Worm (Caenorhabditis elegans) whole organism, late embryonic: ENCODE data around the gene F53A2.9.

ENCODE experiments used
- C08G9.2 ChIP-seq: sonication (generic microtip); optimal IDR thresholded peaks from 2 replicates; lab custom pipeline; 2016; ENCODE audit warnings: mild to moderate bottlenecking, missing genetic modification characterization, moderate library complexity, missing compliant biosample characterization
- K02D7.2 ChIP-seq: sonication (generic microtip); optimal IDR thresholded peaks from 2 replicates; lab custom pipeline; 2017; ENCODE audit warnings: mild to moderate bottlenecking, missing genetic modification characterization, missing compliant biosample characterization
- T23F11.4 ChIP-seq: fragments of 200-800 bp; sonication (Bioruptor generic); optimal IDR thresholded peaks from 2 replicates; lab custom pipeline; 2018; ENCODE audit warnings: mild to moderate bottlenecking, missing genetic modification characterization, missing compliant biosample characterization
- Y22D7AL.16 ChIP-seq: sonication (generic microtip); optimal IDR thresholded peaks from 2 replicates; lab custom pipeline; 2016; ENCODE audit warnings: missing genetic modification characterization, missing compliant biosample characterization
- ahr-1 ChIP-seq: sonication (generic microtip); optimal IDR thresholded peaks from 2 replicates; lab custom pipeline; 2016; ENCODE audit warnings: missing genetic modification characterization, missing compliant biosample characterization
- ceh-14 ChIP-seq: sonication (generic microtip); optimal IDR thresholded peaks from 2 replicates; lab custom pipeline; 2016; ENCODE audit warnings: missing genotype, missing genetic modification characterization, missing compliant biosample characterization
- ceh-19 ChIP-seq: fragments of 200-800 bp; sonication (Bioruptor generic); optimal IDR thresholded peaks from 2 replicates; lab custom pipeline; 2018; ENCODE audit warnings: mild to moderate bottlenecking, missing genetic modification characterization, missing compliant biosample characterization
- ceh-22 ChIP-seq: sonication (generic microtip); optimal IDR thresholded peaks from 2 replicates; lab custom pipeline; 2017; ENCODE audit warnings: missing biosample characterization, missing genetic modification characterization
- ceh-24 ChIP-seq: sonication (generic microtip); optimal IDR thresholded peaks from 2 replicates; lab custom pipeline; 2016; ENCODE audit warnings: mild to moderate bottlenecking, missing genetic modification characterization, missing compliant biosample characterization
- ceh-31 ChIP-seq: sonication (generic microtip); optimal IDR thresholded peaks from 2 replicates; lab custom pipeline; 2016; ENCODE audit warnings: missing genetic modification characterization, missing compliant biosample characterization
- ceh-34 ChIP-seq: sonication (generic microtip); optimal IDR thresholded peaks from 2 replicates; lab custom pipeline; 2016; ENCODE audit warnings: mild to moderate bottlenecking, missing genetic modification characterization, missing compliant biosample characterization
- ceh-45 ChIP-seq: fragments of 200-800 bp; sonication (Bioruptor generic); IDR thresholded peaks from 2 replicates; pipeline ENCODE4 v1.3.6; 2022; ENCODE audit warnings: missing genetic modification reagents, missing genetic modification characterization, missing compliant biosample characterization
- ceh-48 ChIP-seq: sonication (generic microtip); optimal IDR thresholded peaks from 2 replicates; lab custom pipeline; 2016; ENCODE audit warnings: missing genetic modification characterization, inconsistent platforms, missing compliant biosample characterization
- ceh-6 ChIP-seq: fragments of 200-800 bp; sonication (Bioruptor generic); optimal IDR thresholded peaks from 2 replicates; lab custom pipeline; 2018; ENCODE audit warnings: mild to moderate bottlenecking, missing genetic modification characterization, missing compliant biosample characterization
- ceh-9 ChIP-seq: sonication (generic microtip); optimal IDR thresholded peaks from 2 replicates; lab custom pipeline; 2016; ENCODE audit warnings: mild to moderate bottlenecking, missing genetic modification characterization, inconsistent platforms, missing compliant biosample characterization
- che-1 ChIP-seq: sonication (generic microtip); optimal IDR thresholded peaks from 2 replicates; lab custom pipeline; 2016; ENCODE audit warnings: mild to moderate bottlenecking, missing genetic modification characterization, missing compliant biosample characterization
- dve-1 ChIP-seq: sonication (generic microtip); optimal IDR thresholded peaks from 2 replicates; lab custom pipeline; 2017; ENCODE audit warnings: antibody characterized with exemption, mild to moderate bottlenecking, missing genetic modification characterization, missing compliant biosample characterization
- elt-2 ChIP-seq: sonication (generic microtip); optimal IDR thresholded peaks from 2 replicates; lab custom pipeline; 2016; ENCODE audit warnings: missing genetic modification reagents, missing genetic modification characterization, missing compliant biosample characterization
- elt-4 ChIP-seq: sonication (generic microtip); optimal IDR thresholded peaks from 2 replicates; lab custom pipeline; 2016; ENCODE audit warnings: missing genetic modification characterization, missing compliant biosample characterization
- ets-4 ChIP-seq: sonication (generic microtip); optimal IDR thresholded peaks from 2 replicates; lab custom pipeline; 2016; ENCODE audit warnings: missing genetic modification characterization, missing compliant biosample characterization
- eyg-1 ChIP-seq: sonication (generic microtip); optimal IDR thresholded peaks from 2 replicates; lab custom pipeline; 2016; ENCODE audit warnings: missing genotype, missing genetic modification characterization, missing compliant biosample characterization
- fkh-6 ChIP-seq: sonication (generic microtip); optimal IDR thresholded peaks from 2 replicates; lab custom pipeline; 2016; ENCODE audit warnings: missing genetic modification characterization, missing compliant biosample characterization
- gmeb-2 ChIP-seq: sonication (generic microtip); optimal IDR thresholded peaks from 2 replicates; lab custom pipeline; 2016; ENCODE audit warnings: missing genetic modification characterization, inconsistent platforms, missing compliant biosample characterization
- hlh-13 ChIP-seq: fragments of 200-800 bp; sonication (Bioruptor generic); optimal IDR thresholded peaks from 2 replicates; lab custom pipeline; 2018; ENCODE audit warnings: mild to moderate bottlenecking, missing genetic modification characterization, missing compliant biosample characterization
- hlh-30 ChIP-seq: sonication (generic microtip); optimal IDR thresholded peaks from 2 replicates; lab custom pipeline; 2017; ENCODE audit warnings: antibody characterized with exemption, missing genetic modification characterization, missing compliant biosample characterization; ENCODE audit not compliant: insufficient read depth
- hlh-6 ChIP-seq: sonication (generic microtip); optimal IDR thresholded peaks from 2 replicates; lab custom pipeline; 2016; ENCODE audit warnings: missing genotype, missing genetic modification characterization, missing compliant biosample characterization
- madf-2 ChIP-seq: sonication (generic microtip); optimal IDR thresholded peaks from 2 replicates; lab custom pipeline; 2017; ENCODE audit warnings: missing genetic modification characterization, missing compliant biosample characterization
- nfya-1 ChIP-seq: sonication (generic microtip); optimal IDR thresholded peaks from 2 replicates; lab custom pipeline; 2017; ENCODE audit warnings: missing genetic modification characterization, mild to moderate bottlenecking, missing compliant biosample characterization, antibody characterized with exemption, moderate library complexity
- nhr-11 ChIP-seq: fragments of 150-350 bp; optimal IDR thresholded peaks from 2 replicates; lab custom pipeline; 2014; ENCODE audit warnings: missing biosample characterization, missing genetic modification characterization
- nhr-232 ChIP-seq: sonication (generic microtip); optimal IDR thresholded peaks from 2 replicates; lab custom pipeline; 2016; ENCODE audit warnings: missing genetic modification characterization, missing compliant biosample characterization
- npax-4 ChIP-seq: sonication (generic microtip); optimal IDR thresholded peaks from 2 replicates; lab custom pipeline; 2016; ENCODE audit warnings: missing genetic modification characterization, missing compliant biosample characterization
- odd-2 ChIP-seq: sonication (generic microtip); optimal IDR thresholded peaks from 2 replicates; lab custom pipeline; 2017; ENCODE audit warnings: antibody characterized with exemption, mild to moderate bottlenecking, missing genetic modification characterization, missing compliant biosample characterization
- pag-3 ChIP-seq: sonication (generic microtip); optimal IDR thresholded peaks from 2 replicates; lab custom pipeline; 2016; ENCODE audit warnings: missing compliant biosample characterization, missing genetic modification characterization, borderline replicate concordance
- pax-1 ChIP-seq: fragments of 150-350 bp; optimal IDR thresholded peaks from 2 replicates; lab custom pipeline; 2014; ENCODE audit warnings: missing biosample characterization, missing genetic modification characterization
- pha-2 ChIP-seq: sonication (generic microtip); optimal IDR thresholded peaks from 2 replicates; lab custom pipeline; 2017; ENCODE audit warnings: mild to moderate bottlenecking, missing genetic modification characterization, missing compliant biosample characterization
- pqm-1 ChIP-seq: sonication (generic microtip); optimal IDR thresholded peaks from 2 replicates; lab custom pipeline; 2016; ENCODE audit warnings: missing genetic modification characterization, missing compliant biosample characterization
- ref-2 ChIP-seq: sonication (generic microtip); optimal IDR thresholded peaks from 2 replicates; lab custom pipeline; 2016; ENCODE audit warnings: missing genetic modification characterization, missing compliant biosample characterization
- rnt-1 ChIP-seq: sonication (generic microtip); optimal IDR thresholded peaks from 2 replicates; lab custom pipeline; 2016; ENCODE audit warnings: missing genetic modification characterization, missing compliant biosample characterization
- sdc-2 ChIP-seq: sonication (generic microtip); optimal IDR thresholded peaks from 2 replicates; lab custom pipeline; 2016; ENCODE audit warnings: missing genotype, missing genetic modification characterization, missing compliant biosample characterization
- sox-2 ChIP-seq: fragments of 200-800 bp; sonication (Bioruptor generic); IDR thresholded peaks from 2 replicates; pipeline ENCODE4 v1.3.6; 2022; ENCODE audit warnings: missing genetic modification reagents, missing genetic modification characterization, missing compliant biosample characterization
- sox-4 ChIP-seq: sonication (generic microtip); optimal IDR thresholded peaks from 2 replicates; lab custom pipeline; 2017; ENCODE audit warnings: mild to moderate bottlenecking, missing genetic modification characterization, inconsistent platforms, missing compliant biosample characterization
- tbx-2 ChIP-seq: sonication (generic microtip); optimal IDR thresholded peaks from 2 replicates; lab custom pipeline; 2016; ENCODE audit warnings: missing genetic modification characterization, missing compliant biosample characterization
- ttx-3 ChIP-seq: sonication (generic microtip); optimal IDR thresholded peaks from 2 replicates; lab custom pipeline; 2016; ENCODE audit warnings: missing genetic modification reagents, missing genetic modification characterization, missing compliant biosample characterization
- unc-42 ChIP-seq: sonication (generic microtip); optimal IDR thresholded peaks from 2 replicates; lab custom pipeline; 2016; ENCODE audit warnings: missing genotype, missing genetic modification characterization, missing compliant biosample characterization
- zip-5 ChIP-seq: sonication (generic microtip); optimal IDR thresholded peaks from 2 replicates; lab custom pipeline; 2016; ENCODE audit warnings: missing genetic modification characterization, missing compliant biosample characterization
- ztf-16 ChIP-seq: sonication (generic microtip); optimal IDR thresholded peaks from 2 replicates; lab custom pipeline; 2017; ENCODE audit warnings: missing genetic modification characterization, missing compliant biosample characterization

F53A2.9 gene

DNA sequence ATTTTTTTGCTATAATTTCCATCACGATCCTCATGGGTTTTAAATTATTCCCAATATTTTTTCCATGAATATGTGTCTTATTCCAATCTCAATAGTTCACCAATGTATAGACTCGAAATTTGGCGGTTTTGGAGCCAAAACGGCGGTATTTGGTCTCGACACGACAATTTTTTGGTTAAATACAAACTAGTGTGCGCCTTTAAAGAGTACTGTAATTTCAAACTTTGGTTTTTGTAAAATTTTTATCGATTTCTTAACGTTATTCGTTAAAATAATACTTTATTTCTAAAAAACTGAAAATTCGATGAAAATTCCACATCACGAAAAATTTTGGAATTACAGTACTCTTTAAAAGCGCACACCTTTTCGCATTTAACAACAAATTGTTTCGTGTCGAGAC, 44.5 kb downstream of the F53A2.9 start:
- TF ChIP-seq pqm-1 (tag; lab: Kevin White, UChicago) (no peak), hlh-13 (no peak), ceh-34 (tag; lab: Kevin White, UChicago) (no peak), hlh-30 (no peak), ahr-1 (tag; lab: Kevin White, UChicago) (no peak), K02D7.2 (tag; lab: Kevin White, UChicago) (no peak), nhr-232 (no peak), ets-4 (no peak), ttx-3 (no peak), ref-2 (tag; lab: Kevin White, UChicago) (no peak), ceh-22 (tag; lab: Kevin White, UChicago) (no peak), ceh-6 (GFP tag; lab: Kevin White, UChicago) (no peak), elt-4 (tag; lab: Kevin White, UChicago) (no peak), ceh-45 (GFP tag; lab: Robert Waterston, UW) (no peak), sox-4 (tag; lab: Kevin White, UChicago) (no peak), zip-5 (tag; lab: Kevin White, UChicago) (no peak), C08G9.2 (no peak), unc-42 (no peak), pag-3 (tag; lab: Kevin White, UChicago) (no peak), ceh-9 (no peak)

DNA sequence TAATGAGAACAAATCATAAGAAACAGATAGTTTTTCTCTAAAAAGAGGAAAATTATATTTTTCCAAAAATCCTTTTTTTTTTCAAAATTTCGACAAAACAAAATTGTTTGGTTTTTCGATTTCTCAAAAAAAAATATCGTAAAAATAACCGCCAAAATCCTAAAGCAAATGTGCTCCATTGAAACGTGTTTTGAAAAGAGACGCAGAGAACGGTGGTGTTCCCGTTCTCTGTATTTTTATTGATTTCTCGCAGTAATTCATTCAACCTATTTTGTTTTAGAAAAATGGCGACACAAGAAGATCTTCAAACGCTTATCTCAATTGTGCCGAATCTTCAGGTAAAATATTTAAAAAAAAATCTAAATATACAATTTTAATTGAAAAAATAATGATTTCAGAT, 45.4 kb downstream of the F53A2.9 start, which contains the start of gene Y43F4B.10:
Y43F4B.10 (plus strand) TSS at position 281 of the 400 bp plus-strand sequence.
- TF ChIP-seq eyg-1 (tag; lab: Kevin White, UChicago) (no peak), ceh-48 (tag; lab: Kevin White, UChicago) (peak; percentile 77), pax-1 (tag; lab: Kevin White, UChicago) (peak; percentile 40), elt-2 (tag; lab: Kevin White, UChicago) (no peak), madf-2 (tag; lab: Kevin White, UChicago) (no peak), pha-2 (tag; lab: Kevin White, UChicago) (no peak), ceh-14 (tag; lab: Kevin White, UChicago) (no peak), ceh-6 (GFP tag; lab: Kevin White, UChicago) (no peak), nfya-1 (tag; lab: Kevin White, UChicago) (peak; percentile 10), Y22D7AL.16 (tag; lab: Kevin White, UChicago) (no peak)

DNA sequence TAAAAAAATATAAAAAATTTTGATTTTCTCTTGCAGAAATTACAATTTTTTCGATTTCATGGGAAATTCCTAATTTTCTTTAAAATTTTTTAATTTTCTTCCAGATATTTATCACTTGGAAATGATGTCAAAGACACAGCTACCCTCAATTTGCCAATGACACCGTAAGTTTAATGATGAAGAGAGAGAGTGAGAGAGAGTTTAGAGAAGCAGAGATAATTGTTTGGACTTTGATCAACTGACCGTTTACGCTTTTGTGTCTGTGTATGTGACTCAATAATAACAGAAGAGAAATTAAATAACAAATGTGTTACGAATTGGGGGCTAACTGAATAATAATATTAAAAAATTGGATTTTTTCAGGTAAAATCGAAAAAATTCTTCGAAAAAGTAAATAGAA, 48.6 kb downstream of the F53A2.9 start:
- TF ChIP-seq odd-2 (no peak), ceh-19 (GFP tag; lab: Kevin White, UChicago) (no peak), nhr-232 (no peak), eyg-1 (tag; lab: Kevin White, UChicago) (no peak), madf-2 (tag; lab: Kevin White, UChicago) (no peak), ceh-24 (no peak), npax-4 (tag; lab: Kevin White, UChicago) (no peak), sox-2 (GFP tag; lab: Robert Waterston, UW) (no peak), dve-1 (tag; lab: Kevin White, UChicago) (no peak), ahr-1 (tag; lab: Kevin White, UChicago) (no peak), ttx-3 (no peak), nhr-11 (tag; lab: Kevin White, UChicago) (no peak), ztf-16 (no peak), fkh-6 (tag; lab: Kevin White, UChicago) (no peak)

DNA sequence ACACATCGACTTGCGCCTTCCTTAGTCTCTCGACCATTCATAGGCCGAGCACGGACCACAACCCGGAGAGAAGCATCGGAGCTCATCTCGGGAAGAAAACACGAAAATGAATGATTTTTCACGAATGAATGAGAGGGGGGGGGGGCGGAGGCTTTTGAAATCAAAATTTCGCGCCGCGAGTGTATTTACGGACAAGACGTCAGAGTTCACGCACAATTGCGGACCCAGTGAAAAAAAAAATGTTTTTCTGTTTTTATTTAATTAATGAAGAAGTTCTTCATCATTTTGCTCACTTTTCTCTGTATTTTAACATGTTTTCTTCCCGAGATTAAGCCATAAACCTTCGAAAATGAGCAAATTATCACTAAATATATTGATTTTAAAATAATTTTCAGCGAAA, 52.0 kb downstream of the F53A2.9 start, which contains the start of the genes klp-19 and slc-36.1:
klp-19 (minus strand) TSS at position 153 of the 400 bp plus-strand sequence.
slc-36.1 (plus strand) TSS at position 396 of the 400 bp plus-strand sequence.
- TF ChIP-seq C08G9.2 (no peak), sdc-2 (no peak), gmeb-2 (no peak), che-1 (tag; lab: Kevin White, UChicago) (no peak), ttx-3 (no peak), ahr-1 (tag; lab: Kevin White, UChicago) (no peak), ceh-22 (tag; lab: Kevin White, UChicago) (no peak), tbx-2 (tag; lab: Kevin White, UChicago) (no peak), rnt-1 (tag; lab: Kevin White, UChicago) (no peak), nfya-1 (tag; lab: Kevin White, UChicago) (peak; percentile 42), T23F11.4 (no peak), hlh-6 (tag; lab: Kevin White, UChicago) (no peak), ceh-34 (tag; lab: Kevin White, UChicago) (peak; percentile 12), hlh-30 (no peak), ceh-48 (tag; lab: Kevin White, UChicago) (no peak), K02D7.2 (tag; lab: Kevin White, UChicago) (no peak), ceh-31 (tag; lab: Kevin White, UChicago) (peak; percentile 12), ceh-19 (GFP tag; lab: Kevin White, UChicago) (no peak), unc-42 (peak; percentile 78), madf-2 (tag; lab: Kevin White, UChicago) (no peak)
